Worm (Caenorhabditis elegans) whole organism, L2 larva: ENCODE results near the gene ZC416.2.

Experiments used
- C34F6.9 ChIP-seq: fragments of 150-350 bp; optimal IDR thresholded peaks from 2 replicates; lab custom pipeline; 2014; ENCODE audit warnings: missing biosample characterization, missing genetic modification characterization
- Y55F3AM.14 ChIP-seq: fragments of 200-800 bp; sonication (Bioruptor generic); optimal IDR thresholded peaks from 2 replicates; lab custom pipeline; 2018; ENCODE audit warnings: mild to moderate bottlenecking, missing genetic modification characterization, missing compliant biosample characterization
- ama-1 ChIP-seq: fragments of 150-350 bp; optimal IDR thresholded peaks from 2 replicates; lab custom pipeline; 2018; ENCODE audit warnings: inconsistent platforms
- blmp-1 ChIP-seq: sonication (generic microtip); optimal IDR thresholded peaks from 2 replicates; lab custom pipeline; 2017; ENCODE audit warnings: missing genetic modification characterization, mild to moderate bottlenecking, missing compliant biosample characterization, antibody characterized with exemption, moderate library complexity; ENCODE audit not compliant: insufficient read depth
- lin-13 ChIP-seq: fragments of 150-350 bp; optimal IDR thresholded peaks from 2 replicates; lab custom pipeline; 2014; ENCODE audit warnings: missing biosample characterization, missing genetic modification reagents, missing genetic modification characterization
- lsy-2 ChIP-seq, 2 experiments: fragments of 150-350 bp in 1 of 2; sonication (generic microtip) in 1 of 2; optimal IDR thresholded peaks; 2 replicates each; lab custom pipeline; 2014 to 2017; ENCODE audit warnings: missing biosample characterization in 2 of 2, missing genetic modification characterization in 2 of 2
- nhr-10 ChIP-seq: sonication (generic microtip); optimal IDR thresholded peaks from 2 replicates; lab custom pipeline; 2017; ENCODE audit warnings: missing biosample characterization, missing genetic modification characterization
- nhr-11 ChIP-seq: fragments of 150-350 bp; optimal IDR thresholded peaks from 2 replicates; lab custom pipeline; 2014; ENCODE audit warnings: missing biosample characterization, missing genetic modification characterization
- nhr-237 ChIP-seq: fragments of 150-350 bp; optimal IDR thresholded peaks from 2 replicates; lab custom pipeline; 2014; ENCODE audit warnings: missing biosample characterization, missing genetic modification characterization
- nhr-25 ChIP-seq: fragments of 150-350 bp; sonication (generic microtip); optimal IDR thresholded peaks from 3 replicates; lab custom pipeline; 2014; ENCODE audit warnings: missing biosample characterization, missing genetic modification characterization
- unc-39 ChIP-seq: fragments of 150-350 bp; optimal IDR thresholded peaks from 2 replicates; lab custom pipeline; 2014; ENCODE audit warnings: missing biosample characterization, missing genetic modification characterization
- unc-62 ChIP-seq: fragments of 150-350 bp; optimal IDR thresholded peaks from 2 replicates; lab custom pipeline; 2014; ENCODE audit warnings: missing biosample characterization, missing genetic modification reagents, missing genetic modification characterization

ce11 chrIV:3604104-3604503 is 29.3 kb upstream of the ZC416.2 start:
- TF ChIP-seq lsy-2 (tag; optimal IDR thresholded peaks at IDR 0.05; lab: Kevin White, UChicago), result no peak
- no peak for TF ChIP-seq unc-39 (tag; lab: Kevin White, UChicago)
- TF ChIP-seq nhr-11 (tag; lab: Kevin White, UChicago), result no peak
- TF ChIP-seq Y55F3AM.14 (GFP tag; lab: Kevin White, UChicago), result no peak
- no peak for TF ChIP-seq nhr-237
- no peak for TF ChIP-seq lin-13 (GFP tag; lab: Kevin White, UChicago)
- no peak for TF ChIP-seq ama-1 (lab: Kevin White, UChicago)
- TF ChIP-seq unc-62 (GFP tag; lab: Kevin White, UChicago), result no peak
- TF ChIP-seq nhr-25 (tag; lab: Kevin White, UChicago), result no peak
- TF ChIP-seq blmp-1 (tag; lab: Kevin White, UChicago), result no peak
- TF ChIP-seq C34F6.9, result no peak
- TF ChIP-seq nhr-10 (tag; lab: Kevin White, UChicago), result no peak
